Worm (Caenorhabditis elegans) whole organism, L1 larva: Measurements from ENCODE around the gene der-2.

Source experiments
- ama-1 ChIP-seq: fragments of 150-350 bp; optimal IDR thresholded peaks from 2 replicates; lab custom pipeline; 2014
- blmp-1 ChIP-seq: fragments of 150-350 bp; optimal IDR thresholded peaks from 2 replicates; lab custom pipeline; 2014; ENCODE audit warnings: missing biosample characterization, missing genetic modification characterization
- ceh-8 ChIP-seq: fragments of 200-800 bp; sonication (Bioruptor generic); optimal IDR thresholded peaks from 2 replicates; lab custom pipeline; 2018; ENCODE audit warnings: mild to moderate bottlenecking, missing genetic modification characterization, moderate library complexity, missing compliant biosample characterization
- ces-1 ChIP-seq: fragments of 150-350 bp; optimal IDR thresholded peaks from 2 replicates; lab custom pipeline; 2014; ENCODE audit warnings: missing biosample characterization, missing genetic modification reagents, missing genetic modification characterization
- lir-3 ChIP-seq: sonication (generic microtip); optimal IDR thresholded peaks from 2 replicates; lab custom pipeline; 2016; ENCODE audit warnings: mild to moderate bottlenecking, missing genetic modification characterization, moderate library complexity, missing compliant biosample characterization; ENCODE audit not compliant: poor library complexity
- mab-9 ChIP-seq: fragments of 200-800 bp; sonication (Bioruptor generic); IDR thresholded peaks from 2 replicates; pipeline ENCODE4 v1.3.6; 2022; ENCODE audit warnings: missing genetic modification reagents, missing genetic modification characterization, missing compliant biosample characterization
- mdl-1 ChIP-seq, 2 experiments: fragments of 150-350 bp; optimal IDR thresholded peaks; 2 replicates each; lab custom pipeline; 2014 to 2017; ENCODE audit warnings: missing biosample characterization in 2 of 2, missing genetic modification characterization in 2 of 2, inconsistent platforms in 1 of 2
- nhr-20 ChIP-seq: sonication (generic microtip); optimal IDR thresholded peaks from 2 replicates; lab custom pipeline; 2016; ENCODE audit warnings: mild to moderate bottlenecking, missing genetic modification characterization, missing compliant biosample characterization
- nhr-237 ChIP-seq: fragments of 150-350 bp; optimal IDR thresholded peaks from 2 replicates; lab custom pipeline; 2014; ENCODE audit warnings: missing biosample characterization, missing genetic modification characterization
- nhr-71 ChIP-seq: sonication (generic microtip); optimal IDR thresholded peaks from 2 replicates; lab custom pipeline; 2016; ENCODE audit warnings: mild to moderate bottlenecking, missing genetic modification characterization, moderate library complexity, missing compliant biosample characterization
- nhr-90 ChIP-seq: sonication (generic microtip); optimal IDR thresholded peaks from 2 replicates; lab custom pipeline; 2016; ENCODE audit warnings: mild to moderate bottlenecking, missing genetic modification characterization, missing compliant biosample characterization; ENCODE audit not compliant: poor library complexity

ce11 chrIII:7209721-7210120 is 13.2 kb downstream of the der-2 start, which contains the start of gene R151.2:
- no peak for TF ChIP-seq lir-3 (tag; lab: Kevin White, UChicago)
- no peak for TF ChIP-seq nhr-90 (tag; lab: Kevin White, UChicago)
- TF ChIP-seq mdl-1 (tag; optimal IDR thresholded peaks at IDR 0.05; lab: Kevin White, UChicago): no peak
- TF ChIP-seq mab-9 (GFP tag; lab: Robert Waterston, UW): no peak
- no peak for TF ChIP-seq ces-1
- TF ChIP-seq nhr-71 (tag; lab: Kevin White, UChicago): no peak
- no peak for TF ChIP-seq nhr-237
- no peak for TF ChIP-seq blmp-1 (tag; lab: Kevin White, UChicago)
- no peak for TF ChIP-seq ama-1
- no peak for TF ChIP-seq nhr-20
- TF ChIP-seq ceh-8 (GFP tag; lab: Kevin White, UChicago): no peak
